Fruit fly (Drosophila melanogaster): ENCODE measurements around the gene Indy.

Gene Indy

DNA sequence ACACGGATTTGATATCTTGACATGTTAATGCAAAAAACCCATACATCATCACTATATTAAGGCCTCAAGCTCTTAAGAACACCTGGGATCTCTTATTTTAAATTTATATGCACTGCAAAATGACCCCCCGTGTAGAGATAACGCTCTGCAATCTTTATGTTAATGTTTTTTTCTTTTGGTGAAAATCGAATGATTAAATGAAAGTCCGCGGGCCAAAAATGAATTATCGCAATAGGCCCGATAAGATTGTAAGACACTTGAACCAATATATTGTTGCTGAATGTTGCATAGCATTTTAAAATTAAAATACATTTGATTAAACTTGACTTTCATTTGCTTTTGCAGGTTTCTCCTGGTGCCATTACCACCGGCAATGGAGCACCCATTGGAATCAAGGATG is 20.1 kb downstream of the Indy start:
- no peak for TF ChIP-seq CG5204 (GFP tag; optimal IDR thresholded peaks at IDR 0.05)
- TF ChIP-seq ovo (GFP tag; optimal IDR thresholded peaks at IDR 0.05) = no peak
- TF ChIP-seq CG14711 (tag; optimal IDR thresholded peaks at IDR 0.05) = no peak
- no peak for TF ChIP-seq CG12768 (GFP tag; optimal IDR thresholded peaks at IDR 0.05)
- TF ChIP-seq tj (GFP tag; optimal IDR thresholded peaks at IDR 0.05) = no peak
- TF ChIP-seq CG7045 (GFP tag; optimal IDR thresholded peaks at IDR 0.05) = no peak
- TF ChIP-seq kay (GFP tag; ENCODE audit: borderline replicate concordance) = no peak

DNA sequence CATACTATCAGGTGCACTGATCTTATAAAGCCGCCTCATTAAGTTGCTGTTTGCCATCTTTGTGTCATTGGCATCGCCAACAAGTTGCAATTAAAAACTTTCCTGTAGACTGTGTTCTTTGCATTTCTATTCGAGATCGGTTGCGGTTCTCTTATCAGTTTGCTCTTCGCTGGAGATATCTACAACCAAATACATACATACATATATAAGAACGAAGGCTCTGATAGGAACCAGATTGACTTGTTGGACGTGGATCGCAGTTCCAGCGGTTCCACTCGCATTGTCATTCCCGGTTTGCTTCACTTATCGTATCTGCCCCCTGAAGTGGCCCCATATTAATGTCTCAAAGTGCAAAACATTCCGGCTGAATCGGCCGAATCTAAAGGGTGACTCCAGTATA is 21.2 kb downstream of the Indy start:
- TF ChIP-seq CG1620 (GFP tag; optimal IDR thresholded peaks at IDR 0.05) (no peak), pad (GFP tag; optimal IDR thresholded peaks at IDR 0.05) (no peak), CG7045 (GFP tag; optimal IDR thresholded peaks at IDR 0.05) (no peak), CG5204 (GFP tag; optimal IDR thresholded peaks at IDR 0.05) (no peak), tj (GFP tag; optimal IDR thresholded peaks at IDR 0.05) (no peak), CG14711 (tag; optimal IDR thresholded peaks at IDR 0.05) (no peak), CG11617 (GFP tag; optimal IDR thresholded peaks at IDR 0.05) (no peak), ovo (GFP tag; optimal IDR thresholded peaks at IDR 0.05) (no peak)

DNA sequence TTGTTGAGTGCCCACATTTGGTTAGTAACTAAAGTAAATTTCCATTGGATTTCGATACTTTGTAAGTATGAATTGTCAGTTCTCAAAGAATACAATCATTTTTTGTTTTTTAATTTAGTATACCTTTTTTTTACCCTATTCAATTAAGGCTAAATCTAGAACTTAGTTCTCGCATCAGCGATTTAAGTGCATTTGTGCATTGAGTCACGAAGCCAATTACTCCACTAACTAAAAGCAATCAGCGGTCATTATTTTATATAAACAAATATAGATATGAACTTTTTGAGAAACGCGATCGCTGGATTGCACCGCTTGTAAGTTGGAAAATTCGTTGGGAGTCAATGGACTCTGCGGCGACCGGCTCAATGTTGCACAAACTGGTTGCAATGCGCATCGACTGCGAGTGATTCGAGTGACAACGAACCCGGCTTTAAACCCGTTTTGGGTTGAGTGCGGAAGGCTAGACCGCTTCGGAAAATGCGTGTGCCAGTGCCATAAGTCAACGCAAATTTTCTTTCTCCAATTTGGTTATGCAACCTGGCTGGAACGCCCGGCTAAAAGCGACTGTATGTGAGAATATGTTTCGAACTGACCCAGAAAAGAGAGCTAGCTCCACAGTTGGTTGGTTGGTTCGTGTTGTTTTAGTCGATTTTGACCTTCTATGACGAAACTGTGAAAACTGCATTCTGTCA is 22.1 kb downstream of the Indy start:
- TF ChIP-seq CG11617 (GFP tag; optimal IDR thresholded peaks at IDR 0.05) (no peak), kay (GFP tag; ENCODE audit: borderline replicate concordance) (peak; percentile 93), CG7045 (GFP tag; optimal IDR thresholded peaks at IDR 0.05) (no peak)

DNA sequence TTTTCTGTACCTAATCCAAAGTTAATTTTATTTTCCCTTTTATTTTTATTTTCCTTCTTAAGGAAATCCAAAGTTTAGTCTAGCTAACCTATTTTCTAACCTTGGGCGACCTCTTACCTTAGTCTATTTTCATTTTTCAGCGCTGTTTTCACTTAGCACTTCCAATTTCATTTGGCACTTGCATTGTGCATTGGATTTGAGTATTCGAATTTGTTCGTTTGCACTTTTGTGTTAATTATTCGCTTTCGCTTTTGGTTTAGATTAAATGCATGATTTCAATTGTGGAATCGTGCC is 22.9 kb downstream of the Indy start:
- TF ChIP-seq cnc (optimal IDR thresholded peaks at IDR 0.05) = no peak
- no peak for TF ChIP-seq Crg-1 (GFP tag; optimal IDR thresholded peaks at IDR 0.05)
- TF ChIP-seq CG12768 (GFP tag; optimal IDR thresholded peaks at IDR 0.05) = no peak
- no peak for TF ChIP-seq toe (GFP tag; optimal IDR thresholded peaks at IDR 0.05)
- no peak for TF ChIP-seq tj (GFP tag; optimal IDR thresholded peaks at IDR 0.05)
- no peak for TF ChIP-seq CG5204 (GFP tag; optimal IDR thresholded peaks at IDR 0.05)
- no peak for TF ChIP-seq cic (GFP tag; optimal IDR thresholded peaks at IDR 0.05)
- no peak for TF ChIP-seq CG11617 (GFP tag; optimal IDR thresholded peaks at IDR 0.05)
- no peak for TF ChIP-seq CG1620 (GFP tag; optimal IDR thresholded peaks at IDR 0.05)
- TF ChIP-seq kay (GFP tag; ENCODE audit: borderline replicate concordance) = no peak
- no peak for TF ChIP-seq CG33017 (tag; optimal IDR thresholded peaks at IDR 0.05)
- no peak for TF ChIP-seq bab1 (GFP tag; optimal IDR thresholded peaks at IDR 0.05)
- TF ChIP-seq ovo (GFP tag; optimal IDR thresholded peaks at IDR 0.05) = no peak
- TF ChIP-seq Hr96 (GFP tag; optimal IDR thresholded peaks at IDR 0.05) = no peak

DNA sequence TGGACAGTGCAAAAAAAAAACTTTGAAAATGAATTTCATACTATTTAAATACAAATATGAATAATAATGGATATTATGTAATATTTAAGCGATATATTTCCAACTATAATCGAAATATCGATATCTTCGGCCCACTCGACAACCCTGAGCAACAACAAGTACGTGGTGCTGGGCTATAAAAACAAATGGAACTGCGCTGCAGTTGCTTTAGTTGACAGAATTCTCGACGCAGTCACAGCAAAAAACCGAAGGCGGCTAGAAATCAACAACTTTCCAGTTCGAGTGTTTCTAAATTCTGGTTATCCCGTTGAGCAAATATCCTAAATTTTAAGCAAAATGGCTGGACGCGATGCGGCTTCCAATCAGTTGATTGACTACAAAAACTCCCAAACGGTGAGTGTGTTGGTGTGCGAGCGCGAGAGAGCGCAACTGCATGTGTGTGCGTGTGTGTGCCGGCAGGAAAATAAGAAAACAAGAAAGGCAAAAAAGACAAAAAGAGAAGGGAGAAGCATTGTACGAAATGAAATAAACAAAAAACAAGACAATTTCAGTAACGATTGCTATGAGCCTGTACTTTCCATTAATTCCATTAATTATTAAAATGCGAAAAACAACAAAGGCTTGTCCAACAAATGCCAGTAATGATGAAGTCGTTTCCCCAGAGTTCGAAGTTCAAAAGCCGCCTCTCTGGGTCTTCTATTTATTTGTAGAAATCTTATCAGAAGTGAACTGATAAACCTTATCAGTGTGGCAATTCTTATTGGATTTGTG is 23.4 kb downstream of the Indy start, which contains the start of gene Cat:
Gene Cat, plus strand, starts transcription at position 155 of the 771 bp plus-strand sequence.
- TF ChIP-seq CG1620 (GFP tag; optimal IDR thresholded peaks at IDR 0.05) = peak; percentile 72
- TF ChIP-seq Mnt (GFP tag; optimal IDR thresholded peaks at IDR 0.05) = peak; percentile 75
- TF ChIP-seq CG11617 (GFP tag; optimal IDR thresholded peaks at IDR 0.05) = peak; percentile 97
- peak; percentile 92 for TF ChIP-seq tj (GFP tag; optimal IDR thresholded peaks at IDR 0.05)
- peak; percentile 77 for TF ChIP-seq toe (GFP tag; optimal IDR thresholded peaks at IDR 0.05)
- TF ChIP-seq CG14711 (tag; optimal IDR thresholded peaks at IDR 0.05) = peak; percentile 98
- TF ChIP-seq CG7045 (GFP tag; optimal IDR thresholded peaks at IDR 0.05) = peak; percentile 92
- TF ChIP-seq CG7101 (tag; optimal IDR thresholded peaks at IDR 0.05) = peak; percentile 67
- peak; percentile 73 for TF ChIP-seq bab1 (GFP tag; optimal IDR thresholded peaks at IDR 0.05)
- TF ChIP-seq cic (GFP tag; optimal IDR thresholded peaks at IDR 0.05) = peak; percentile 95
- TF ChIP-seq Crg-1 (GFP tag; optimal IDR thresholded peaks at IDR 0.05) = peak; percentile 64
- TF ChIP-seq CG12768 (GFP tag; optimal IDR thresholded peaks at IDR 0.05) = peak; percentile 98
- no peak for TF ChIP-seq cnc (optimal IDR thresholded peaks at IDR 0.05)
- peak; percentile 69 for TF ChIP-seq Clk (GFP tag; optimal IDR thresholded peaks at IDR 0.05)
- peak; percentile 85 for TF ChIP-seq CG33017 (tag; optimal IDR thresholded peaks at IDR 0.05)
- TF ChIP-seq CG5204 (GFP tag; optimal IDR thresholded peaks at IDR 0.05) = no peak
- TF ChIP-seq kay (GFP tag; ENCODE audit: borderline replicate concordance) = peak; percentile 95
- TF ChIP-seq pad (GFP tag; optimal IDR thresholded peaks at IDR 0.05) = peak; percentile 36
- no peak for TF ChIP-seq Hr96 (GFP tag; optimal IDR thresholded peaks at IDR 0.05)
- peak; percentile 84 for TF ChIP-seq ovo (GFP tag; optimal IDR thresholded peaks at IDR 0.05)

DNA sequence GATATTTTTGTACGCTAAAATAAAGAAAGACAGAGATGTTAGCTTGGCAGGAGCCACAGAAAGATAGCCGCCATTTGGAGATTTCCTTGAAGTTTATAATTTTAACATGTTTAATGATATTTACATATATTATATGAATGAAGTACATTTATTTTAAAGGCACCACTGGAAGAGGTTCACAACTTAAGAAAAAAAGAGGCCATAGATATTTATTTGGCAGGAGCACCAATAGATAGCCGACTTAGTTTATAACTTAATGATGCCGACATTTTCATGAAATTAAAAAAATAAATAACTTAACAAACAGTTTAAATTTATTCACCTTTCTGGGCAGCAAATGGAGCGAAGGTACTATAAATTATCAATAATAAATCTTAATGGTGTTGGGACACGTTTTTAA is 24.0 kb downstream of the Indy start:
- TF ChIP-seq kay (GFP tag; ENCODE audit: borderline replicate concordance) = peak; percentile 91
- TF ChIP-seq CG5204 (GFP tag; optimal IDR thresholded peaks at IDR 0.05) = no peak
